Fruit fly (Drosophila melanogaster) whole organism, pupa: ENCODE measurements around the gene CG32214.

Experiments used
- CG10348 ChIP-seq: fragments of 200-800 bp; sonication (Bioruptor generic); IDR thresholded peaks from 2 replicates; pipeline ENCODE4 v1.3.6; 2022; ENCODE audit warnings: missing biosample characterization, missing genetic modification characterization
- CG13204 ChIP-seq: fragments of 200-800 bp; sonication (Bioruptor generic); optimal IDR thresholded peaks from 2 replicates; lab custom pipeline; 2018; ENCODE audit warnings: missing biosample characterization, mild to moderate bottlenecking, missing genetic modification characterization, moderate library complexity
- CG9948 ChIP-seq: fragments of 200-800 bp; sonication (Bioruptor generic); optimal IDR thresholded peaks from 2 replicates; lab custom pipeline; 2018; ENCODE audit warnings: missing biosample characterization, mild to moderate bottlenecking, missing genetic modification characterization, moderate library complexity
- EcR ChIP-seq: fragments of 200-800 bp; sonication (Bioruptor generic); optimal IDR thresholded peaks from 3 replicates; lab custom pipeline; 2019; ENCODE audit warnings: missing biosample characterization, missing genetic modification characterization, mild to moderate bottlenecking, moderate library complexity, missing genetic modification reagents
- fd96Ca ChIP-seq: fragments of 200-800 bp; sonication (Bioruptor generic); IDR thresholded peaks from 3 replicates; pipeline ENCODE4 v1.3.6; 2022; ENCODE audit warnings: missing biosample characterization, missing genetic modification characterization
- rn ChIP-seq: fragments of 200-800 bp; sonication (Bioruptor generic); IDR thresholded peaks from 2 replicates; pipeline ENCODE4 v1.3.6; 2022; ENCODE audit warnings: missing biosample characterization, missing genetic modification characterization

dm6 chr3L:19495991-19496588, 28.9 kb downstream of the CG32214 start:
- no peak for TF ChIP-seq CG13204 (GFP tag; lab: Kevin White, UChicago)
- no peak for TF ChIP-seq EcR
- no peak for TF ChIP-seq fd96Ca (GFP tag; lab: Robert Waterston, UW)
- no peak for TF ChIP-seq CG9948 (tag; lab: Kevin White, UChicago)
- TF ChIP-seq rn (GFP tag; lab: Robert Waterston, UW) = no peak
- no peak for TF ChIP-seq CG10348
